Fruit fly (Drosophila melanogaster) whole organism, prepupa: ENCODE measurements around the gene up.

Source experiments
- Blimp-1 ChIP-seq: fragments of 200-800 bp; sonication (Bioruptor generic); optimal IDR thresholded peaks from 3 replicates; lab custom pipeline; 2017; ENCODE audit warnings: missing biosample characterization, missing genetic modification characterization, mild to moderate bottlenecking, moderate library complexity, missing genetic modification reagents
- CG11294 ChIP-seq: fragments of 200-800 bp; sonication (Bioruptor generic); IDR thresholded peaks from 2 replicates; pipeline ENCODE4 v1.3.6; 2022; ENCODE audit warnings: missing biosample characterization, missing genetic modification characterization
- CG1621 ChIP-seq: fragments of 200-800 bp; sonication (Bioruptor generic); optimal IDR thresholded peaks from 3 replicates; lab custom pipeline; 2018; ENCODE audit warnings: missing biosample characterization, mild to moderate bottlenecking, missing genetic modification characterization
- CG3032 ChIP-seq: fragments of 200-800 bp; optimal IDR thresholded peaks from 2 replicates; lab custom pipeline; 2019; ENCODE audit warnings: missing biosample characterization, mild to moderate bottlenecking, missing genetic modification characterization, moderate library complexity
- CG32006 ChIP-seq: fragments of 200-800 bp; sonication (Bioruptor generic); optimal IDR thresholded peaks from 3 replicates; lab custom pipeline; 2017; ENCODE audit warnings: missing biosample characterization, mild to moderate bottlenecking, missing genetic modification characterization
- CG34406 ChIP-seq: fragments of 200-800 bp; sonication (Bioruptor generic); optimal IDR thresholded peaks from 3 replicates; lab custom pipeline; 2016; ENCODE audit warnings: missing biosample characterization, missing genetic modification characterization
- CG3919 ChIP-seq: fragments of 200-800 bp; sonication (Bioruptor generic); optimal IDR thresholded peaks from 3 replicates; lab custom pipeline; 2016; ENCODE audit warnings: missing biosample characterization, missing genetic modification characterization
- CG6163 ChIP-seq: fragments of 200-800 bp; sonication (Bioruptor generic); IDR thresholded peaks from 3 replicates; pipeline ENCODE4 v1.3.6; 2022; ENCODE audit warnings: missing biosample characterization, missing genetic modification characterization
- CG6276 ChIP-seq: fragments of 200-800 bp; sonication (Bioruptor generic); optimal IDR thresholded peaks from 2 replicates; lab custom pipeline; 2017; ENCODE audit warnings: missing biosample characterization, mild to moderate bottlenecking, missing genetic modification characterization
- CG6792 ChIP-seq: fragments of 200-800 bp; sonication (Bioruptor generic); optimal IDR thresholded peaks from 3 replicates; lab custom pipeline; 2016; ENCODE audit warnings: missing biosample characterization, missing genetic modification characterization
- CG6854 ChIP-seq: fragments of 200-800 bp; sonication (Bioruptor generic); optimal IDR thresholded peaks from 2 replicates; lab custom pipeline; 2017; ENCODE audit warnings: missing biosample characterization, mild to moderate bottlenecking, missing genetic modification characterization
- CG7368 ChIP-seq: fragments of 200-800 bp; sonication (Bioruptor generic); optimal IDR thresholded peaks from 3 replicates; lab custom pipeline; 2016; ENCODE audit warnings: missing biosample characterization, missing genetic modification characterization
- CG8119 ChIP-seq: fragments of 200-800 bp; sonication (Bioruptor generic); IDR thresholded peaks from 3 replicates; pipeline ENCODE4 v1.3.6; 2022; ENCODE audit warnings: missing biosample characterization, missing genetic modification characterization
- CG8632 ChIP-seq: fragments of 200-800 bp; sonication (Bioruptor generic); optimal IDR thresholded peaks from 3 replicates; lab custom pipeline; 2016; ENCODE audit warnings: missing biosample characterization, missing genetic modification characterization
- CG9139 ChIP-seq: fragments of 200-800 bp; sonication (Bioruptor generic); optimal IDR thresholded peaks from 3 replicates; lab custom pipeline; 2017; ENCODE audit warnings: missing biosample characterization, mild to moderate bottlenecking, missing genetic modification characterization
- Eip75B ChIP-seq: fragments of 200-800 bp; sonication (Bioruptor generic); optimal IDR thresholded peaks from 3 replicates; lab custom pipeline; 2016; ENCODE audit warnings: missing biosample characterization, missing genetic modification characterization
- Eip78C ChIP-seq: fragments of 200-800 bp; sonication (Bioruptor generic); peaks from one replicate; lab custom pipeline; 2016; ENCODE audit warnings: missing biosample characterization, missing genetic modification characterization
- Eip93F ChIP-seq: fragments of 200-800 bp; sonication (Bioruptor generic); optimal IDR thresholded peaks from 2 replicates; lab custom pipeline; 2016; ENCODE audit warnings: missing biosample characterization, mild to moderate bottlenecking, missing genetic modification characterization
- Gug ChIP-seq: fragments of 200-800 bp; sonication (Bioruptor generic); IDR thresholded peaks from 2 replicates; pipeline ENCODE4 v1.3.6; 2022; ENCODE audit warnings: missing biosample characterization, missing genetic modification characterization
- Hr38 ChIP-seq: sonication (Bioruptor generic); optimal IDR thresholded peaks from 2 replicates; lab custom pipeline; 2016; ENCODE audit warnings: missing biosample characterization, missing genetic modification characterization
- Hr39 ChIP-seq: fragments of 200-800 bp; sonication (Bioruptor generic); optimal IDR thresholded peaks from 2 replicates; lab custom pipeline; 2016; ENCODE audit warnings: missing biosample characterization, missing genetic modification characterization
- Lpt ChIP-seq: fragments of 200-800 bp; sonication (Bioruptor generic); optimal IDR thresholded peaks from 3 replicates; lab custom pipeline; 2016; ENCODE audit warnings: missing biosample characterization, missing genetic modification characterization
- Met ChIP-seq: fragments of 200-800 bp; sonication (Bioruptor generic); optimal IDR thresholded peaks from 3 replicates; lab custom pipeline; 2016; ENCODE audit warnings: missing biosample characterization, missing genetic modification characterization
- Smox ChIP-seq: fragments of 200-800 bp; sonication (Bioruptor generic); optimal IDR thresholded peaks from 3 replicates; lab custom pipeline; 2016; ENCODE audit warnings: missing biosample characterization, missing genetic modification characterization
- Sox102F ChIP-seq: fragments of 200-800 bp; sonication (Bioruptor generic); optimal IDR thresholded peaks from 2 replicates; lab custom pipeline; 2016; ENCODE audit warnings: missing biosample characterization, mild to moderate bottlenecking, missing genetic modification characterization
- Sox14 ChIP-seq: fragments of 200-800 bp; sonication (Bioruptor generic); optimal IDR thresholded peaks from 3 replicates; lab custom pipeline; 2016; ENCODE audit warnings: missing biosample characterization, missing genetic modification characterization
- Sox15 ChIP-seq: fragments of 200-800 bp; sonication (Bioruptor generic); optimal IDR thresholded peaks from 3 replicates; lab custom pipeline; 2016; ENCODE audit warnings: missing biosample characterization, missing genetic modification characterization
- dac ChIP-seq: fragments of 200-800 bp; sonication (Bioruptor generic); optimal IDR thresholded peaks from 2 replicates; lab custom pipeline; 2017; ENCODE audit warnings: missing biosample characterization, mild to moderate bottlenecking, missing genetic modification characterization
- dsx ChIP-seq: fragments of 200-800 bp; optimal IDR thresholded peaks from 3 replicates; lab custom pipeline; 2019; ENCODE audit warnings: missing biosample characterization, mild to moderate bottlenecking, missing genetic modification characterization, moderate library complexity; ENCODE audit not compliant: poor library complexity, severe bottlenecking
- eg ChIP-seq: fragments of 200-800 bp; sonication (Bioruptor generic); IDR thresholded peaks from 3 replicates; pipeline ENCODE4 v1.3.6; 2022; ENCODE audit warnings: missing biosample characterization, missing genetic modification characterization
- esn ChIP-seq: fragments of 200-800 bp; sonication (Bioruptor generic); optimal IDR thresholded peaks from 2 replicates; lab custom pipeline; 2016; ENCODE audit warnings: missing biosample characterization, mild to moderate bottlenecking, missing genetic modification characterization, moderate library complexity
- fd85E ChIP-seq: fragments of 200-800 bp; sonication (Bioruptor generic); optimal IDR thresholded peaks from 3 replicates; lab custom pipeline; 2016; ENCODE audit warnings: missing biosample characterization, missing genetic modification characterization
- fkh ChIP-seq: fragments of 200-800 bp; sonication (Bioruptor generic); optimal IDR thresholded peaks from 3 replicates; lab custom pipeline; 2017; ENCODE audit warnings: missing biosample characterization, mild to moderate bottlenecking, missing genetic modification characterization, moderate library complexity
- net ChIP-seq: fragments of 200-800 bp; sonication (Bioruptor generic); optimal IDR thresholded peaks from 3 replicates; lab custom pipeline; 2016; ENCODE audit warnings: missing biosample characterization, missing genetic modification characterization
- pdm3 ChIP-seq: fragments of 200-800 bp; sonication (Bioruptor generic); optimal IDR thresholded peaks from 3 replicates; lab custom pipeline; 2016; ENCODE audit warnings: missing biosample characterization, missing genetic modification characterization
- svp ChIP-seq: fragments of 200-800 bp; sonication (Bioruptor generic); peaks from one replicate; lab custom pipeline; 2016; ENCODE audit warnings: missing biosample characterization, missing genetic modification characterization
- topi ChIP-seq: fragments of 200-800 bp; sonication (Bioruptor generic); optimal IDR thresholded peaks from 3 replicates; lab custom pipeline; 2016; ENCODE audit warnings: missing biosample characterization, missing genetic modification characterization
- vri ChIP-seq: fragments of 200-800 bp; sonication (Bioruptor generic); optimal IDR thresholded peaks from 3 replicates; lab custom pipeline; 2016; ENCODE audit warnings: missing biosample characterization, mild to moderate bottlenecking, missing genetic modification characterization

Gene up

dm6 chrX:13572382-13572781, 30.0 kb downstream of the up start (continued):
- peak; percentile 40 for TF ChIP-seq CG3919
- TF ChIP-seq topi (GFP tag; lab: Kevin White, UChicago), result peak; percentile 57
- peak; percentile 14 for TF ChIP-seq CG3032 (tag; lab: Kevin White, UChicago)
- TF ChIP-seq dac (GFP tag; lab: Kevin White, UChicago), result peak; percentile 45
- TF ChIP-seq esn (GFP tag; lab: Kevin White, UChicago), result peak; percentile 43
- peak; percentile 56 for TF ChIP-seq CG8119 (GFP tag; lab: Robert Waterston, UW)
- TF ChIP-seq fd85E (GFP tag; lab: Kevin White, UChicago), result no peak
- TF ChIP-seq CG6276, result peak; percentile 60
- TF ChIP-seq CG11294, result no peak
- peak; percentile 47 for TF ChIP-seq Gug (GFP tag; lab: Robert Waterston, UW)
- no peak for TF ChIP-seq Blimp-1 (GFP tag; lab: Kevin White, UChicago)
- peak; percentile 19 for TF ChIP-seq CG7368 (GFP tag; lab: Kevin White, UChicago)
- peak; percentile 34 for TF ChIP-seq Eip75B (GFP tag; lab: Kevin White, UChicago)
- TF ChIP-seq CG34406 (GFP tag; lab: Kevin White, UChicago), result peak; percentile 30
- no peak for TF ChIP-seq CG1621 (tag; lab: Kevin White, UChicago)
- peak; percentile 9 for TF ChIP-seq CG8632 (GFP tag; lab: Kevin White, UChicago)
- TF ChIP-seq CG32006 (GFP tag; lab: Kevin White, UChicago), result peak; percentile 76
- no peak for TF ChIP-seq Hr38
- TF ChIP-seq CG6792, result no peak
- peak; percentile 59 for TF ChIP-seq pdm3 (GFP tag; lab: Kevin White, UChicago)
- no peak for TF ChIP-seq fkh (GFP tag; lab: Kevin White, UChicago)
- peak; percentile 56 for TF ChIP-seq Sox14 (GFP tag; lab: Kevin White, UChicago)
- no peak for TF ChIP-seq Eip93F (GFP tag; lab: Kevin White, UChicago)
- TF ChIP-seq Hr39 (GFP tag; lab: Kevin White, UChicago), result peak; percentile 63
- peak; percentile 15 for TF ChIP-seq Sox15 (GFP tag; lab: Kevin White, UChicago)
- TF ChIP-seq CG6854 (GFP tag; lab: Kevin White, UChicago), result no peak
- TF ChIP-seq Met (GFP tag; lab: Kevin White, UChicago), result peak; percentile 60
- TF ChIP-seq, all 60 proteins: peak for 44

- TF ChIP-seq net (GFP tag; lab: Kevin White, UChicago) (no peak), CG6163 (GFP tag; lab: Robert Waterston, UW) (0 out of 3 replicates have a peak, but pooled peaks have one; percentile 30), CG8632 (GFP tag; lab: Kevin White, UChicago) (no peak), Eip78C (GFP tag; lab: Kevin White, UChicago) (peak; percentile 46), esn (GFP tag; lab: Kevin White, UChicago) (peak; percentile 21), CG32006 (GFP tag; lab: Kevin White, UChicago) (no peak), eg (no peak), CG1621 (tag; lab: Kevin White, UChicago) (no peak), fkh (GFP tag; lab: Kevin White, UChicago) (peak; percentile 77), CG7368 (GFP tag; lab: Kevin White, UChicago) (no peak), CG3032 (tag; lab: Kevin White, UChicago) (no peak), vri (GFP tag; lab: Kevin White, UChicago) (peak; percentile 88), Lpt (no peak), CG11294 (no peak), Smox (GFP tag; lab: Kevin White, UChicago) (peak; percentile 20), CG34406 (GFP tag; lab: Kevin White, UChicago) (peak; percentile 26), Blimp-1 (GFP tag; lab: Kevin White, UChicago) (no peak), Sox102F (GFP tag; lab: Kevin White, UChicago) (peak; percentile 12), Met (GFP tag; lab: Kevin White, UChicago) (peak; percentile 7), Hr39 (GFP tag; lab: Kevin White, UChicago) (no peak), svp (GFP tag; lab: Kevin White, UChicago) (peak; percentile 72), CG9139 (GFP tag; lab: Kevin White, UChicago) (no peak), topi (GFP tag; lab: Kevin White, UChicago) (peak; percentile 15)
- TF ChIP-seq, all 60 proteins: peak for 11
These were observed 32.1 kb downstream of the up start for dm6 chrX:13570255-13570654.

dm6 chrX:13568841-13569240, 33.5 kb downstream of the up start:
- TF ChIP-seq topi (GFP tag; lab: Kevin White, UChicago), result no peak
- TF ChIP-seq svp (GFP tag; lab: Kevin White, UChicago), result peak; percentile 10
- TF ChIP-seq dsx (GFP tag; lab: Kevin White, UChicago), result peak; percentile 57
